Fruit fly (Drosophila melanogaster) whole organism, adult: ENCODE results near the gene CG14220.

Experiments
- CG11617 ChIP-seq: fragments of 200-800 bp; sonication (Bioruptor generic); optimal IDR thresholded peaks from 2 replicates; lab custom pipeline; 2017; ENCODE audit warnings: mild to moderate bottlenecking, missing biosample characterization, missing genetic modification reagents, missing genetic modification characterization
- CG12768 ChIP-seq: fragments of 200-800 bp; sonication (Bioruptor generic); optimal IDR thresholded peaks from 2 replicates; lab custom pipeline; 2017; ENCODE audit warnings: missing biosample characterization, missing genetic modification characterization, mild to moderate bottlenecking, moderate library complexity, missing genetic modification reagents
- CG14711 ChIP-seq: fragments of 200-800 bp; sonication (Bioruptor generic); optimal IDR thresholded peaks from 2 replicates; lab custom pipeline; 2018; ENCODE audit warnings: missing biosample characterization, mild to moderate bottlenecking, missing genetic modification characterization, moderate library complexity
- CG1620 ChIP-seq: fragments of 200-800 bp; sonication (Bioruptor generic); optimal IDR thresholded peaks from 2 replicates; lab custom pipeline; 2016; ENCODE audit warnings: missing biosample characterization, missing genetic modification characterization
- CG33017 ChIP-seq: fragments of 200-800 bp; sonication (Bioruptor generic); optimal IDR thresholded peaks from 2 replicates; lab custom pipeline; 2018; ENCODE audit warnings: missing biosample characterization, mild to moderate bottlenecking, missing genetic modification characterization, moderate library complexity
- CG5204 ChIP-seq: fragments of 200-800 bp; sonication (Bioruptor generic); optimal IDR thresholded peaks from 2 replicates; lab custom pipeline; 2016; ENCODE audit warnings: missing biosample characterization, missing genetic modification characterization
- CG7045 ChIP-seq: fragments of 200-800 bp; sonication (Bioruptor generic); optimal IDR thresholded peaks from 2 replicates; lab custom pipeline; 2017; ENCODE audit warnings: missing biosample characterization, mild to moderate bottlenecking, missing genetic modification characterization
- CG7101 ChIP-seq: fragments of 200-800 bp; sonication (Bioruptor generic); optimal IDR thresholded peaks from 2 replicates; lab custom pipeline; 2018; ENCODE audit warnings: missing biosample characterization, mild to moderate bottlenecking, missing genetic modification characterization, moderate library complexity
- Clk ChIP-seq: fragments of 200-800 bp; sonication (Bioruptor generic); optimal IDR thresholded peaks from 2 replicates; lab custom pipeline; 2017; ENCODE audit warnings: missing biosample characterization, missing genetic modification characterization
- Crg-1 ChIP-seq: fragments of 200-800 bp; sonication (Bioruptor generic); optimal IDR thresholded peaks from 2 replicates; lab custom pipeline; 2016; ENCODE audit warnings: missing biosample characterization, missing genetic modification characterization
- Hr96 ChIP-seq: fragments of 200-800 bp; sonication (Bioruptor generic); optimal IDR thresholded peaks from 2 replicates; lab custom pipeline; 2016; ENCODE audit warnings: missing biosample characterization, missing genetic modification characterization
- Mnt ChIP-seq: fragments of 200-800 bp; sonication (Bioruptor generic); optimal IDR thresholded peaks from 2 replicates; lab custom pipeline; 2016; ENCODE audit warnings: missing biosample characterization, mild to moderate bottlenecking, missing genetic modification characterization
- bab1 ChIP-seq: fragments of 200-800 bp; sonication (Bioruptor generic); optimal IDR thresholded peaks from 3 replicates; lab custom pipeline; 2019; ENCODE audit warnings: missing biosample characterization, mild to moderate bottlenecking, missing genetic modification characterization, moderate library complexity
- cic ChIP-seq: fragments of 200-800 bp; sonication (Bioruptor generic); optimal IDR thresholded peaks from 2 replicates; lab custom pipeline; 2017; ENCODE audit warnings: missing biosample characterization, mild to moderate bottlenecking, missing genetic modification characterization, moderate library complexity
- cnc ChIP-seq, 2 experiments: fragments of >200 bp; optimal IDR thresholded peaks; 2 replicates each; lab custom pipeline; 2017
- kay ChIP-seq: fragments of 200-800 bp; sonication (Bioruptor generic); peaks from one replicate; lab custom pipeline; 2016; ENCODE audit warnings: missing biosample characterization, missing genetic modification characterization, borderline replicate concordance
- ovo ChIP-seq: fragments of 200-800 bp; sonication (Bioruptor generic); optimal IDR thresholded peaks from 2 replicates; lab custom pipeline; 2016; ENCODE audit warnings: missing biosample characterization, missing genetic modification characterization
- pad ChIP-seq: fragments of 200-800 bp; sonication (Bioruptor generic); optimal IDR thresholded peaks from 3 replicates; lab custom pipeline; 2017; ENCODE audit warnings: missing biosample characterization, missing genetic modification characterization, mild to moderate bottlenecking, moderate library complexity, missing genetic modification reagents
- tj ChIP-seq: fragments of 200-800 bp; sonication (Bioruptor generic); optimal IDR thresholded peaks from 3 replicates; lab custom pipeline; 2017; ENCODE audit warnings: missing biosample characterization, mild to moderate bottlenecking, missing genetic modification characterization, moderate library complexity
- toe ChIP-seq: fragments of 200-800 bp; sonication (Bioruptor generic); optimal IDR thresholded peaks from 2 replicates; lab custom pipeline; 2016; ENCODE audit warnings: missing biosample characterization, missing genetic modification characterization

The CG14220 gene

DNA sequence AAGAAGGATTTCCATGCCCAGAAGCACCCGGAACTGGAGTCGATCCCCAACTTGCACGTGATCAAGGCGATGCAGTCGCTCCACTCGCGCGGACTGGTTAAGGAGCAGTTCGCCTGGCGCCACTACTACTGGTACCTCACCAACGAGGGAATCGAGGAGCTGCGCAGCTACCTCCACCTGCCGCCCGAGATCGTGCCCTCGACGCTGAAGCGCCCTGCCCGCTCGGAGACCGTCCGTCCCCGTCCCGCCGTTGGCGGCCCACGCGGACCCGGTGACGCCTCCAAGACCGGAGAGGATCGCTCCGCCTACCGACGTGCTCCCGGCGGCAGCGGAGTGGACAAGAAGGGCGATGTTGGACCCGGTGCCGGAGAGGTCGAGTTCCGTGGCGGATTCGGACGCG lies 3.1 kb downstream of the CG14220 start:
- no peak for TF ChIP-seq pad (GFP tag; lab: Kevin White, UChicago)
- TF ChIP-seq CG7101, result no peak
- TF ChIP-seq cnc (optimal IDR thresholded peaks at IDR 0.05; lab: Kevin White, UChicago), result no peak
- TF ChIP-seq CG5204 (GFP tag; lab: Kevin White, UChicago), result no peak
- no peak for TF ChIP-seq CG11617
- TF ChIP-seq Hr96, result no peak
- TF ChIP-seq tj (GFP tag; lab: Kevin White, UChicago), result no peak
- no peak for TF ChIP-seq ovo
- TF ChIP-seq Clk (GFP tag; lab: Kevin White, UChicago), result no peak
- TF ChIP-seq cic (GFP tag; lab: Kevin White, UChicago), result no peak
- TF ChIP-seq Crg-1 (GFP tag; lab: Kevin White, UChicago), result no peak
- TF ChIP-seq CG33017 (tag; lab: Kevin White, UChicago), result no peak
- no peak for TF ChIP-seq Mnt (GFP tag; lab: Kevin White, UChicago)
- TF ChIP-seq CG7045, result no peak
- TF ChIP-seq CG12768 (GFP tag; lab: Kevin White, UChicago), result no peak
- no peak for TF ChIP-seq toe (GFP tag; lab: Kevin White, UChicago)
- no peak for TF ChIP-seq CG1620 (GFP tag; lab: Kevin White, UChicago)
- no peak for TF ChIP-seq CG14711 (tag; lab: Kevin White, UChicago)

DNA sequence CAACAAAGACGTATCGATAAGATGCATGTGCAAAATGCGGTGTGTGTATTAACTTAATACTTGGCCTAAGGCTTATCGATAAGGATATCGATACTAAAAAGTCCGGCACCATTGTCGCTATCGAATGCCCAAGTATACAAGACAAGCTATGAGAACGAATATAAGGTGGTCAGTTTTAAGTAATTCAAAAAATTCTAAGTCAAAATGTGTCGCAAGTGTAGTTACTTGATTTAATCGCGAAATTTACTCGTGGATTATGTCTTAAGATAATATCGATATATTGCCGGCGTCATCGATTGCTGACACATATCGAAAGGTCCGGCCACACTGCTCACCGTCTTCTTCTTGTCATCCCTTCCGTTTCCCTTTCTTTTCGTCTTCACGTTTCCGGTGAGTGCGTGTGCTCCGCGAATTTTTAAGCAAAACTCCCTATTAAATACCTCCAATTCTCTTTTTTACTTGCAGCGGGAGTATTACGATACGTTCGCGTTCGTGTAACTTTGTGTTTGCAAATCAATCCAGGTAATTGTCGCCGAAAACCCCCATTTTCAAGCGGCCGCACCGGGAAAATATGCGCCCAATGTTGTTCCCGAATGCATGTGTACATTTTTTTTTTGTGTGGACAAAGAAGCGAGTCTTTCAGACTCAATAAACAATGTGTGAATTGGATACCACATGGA lies 3.8 kb downstream of the CG14220 start, which contains the start of gene RpS10b:
Gene RpS10b, plus strand, starts transcription at position 348 of the 680 bp plus-strand sequence.
- peak; percentile 88 for TF ChIP-seq tj (GFP tag; lab: Kevin White, UChicago)
- TF ChIP-seq CG33017 (tag; lab: Kevin White, UChicago), result peak; percentile 78
- TF ChIP-seq CG7101, result peak; percentile 95
- no peak for TF ChIP-seq cnc (optimal IDR thresholded peaks at IDR 0.05; lab: Kevin White, UChicago)
- peak; percentile 86 for TF ChIP-seq pad (GFP tag; lab: Kevin White, UChicago)
- peak; percentile 97 for TF ChIP-seq ovo
- TF ChIP-seq Mnt (GFP tag; lab: Kevin White, UChicago), result peak; percentile 96
- peak; percentile 98 for TF ChIP-seq Crg-1 (GFP tag; lab: Kevin White, UChicago)
- peak; percentile 34 for TF ChIP-seq Clk (GFP tag; lab: Kevin White, UChicago)
- TF ChIP-seq CG1620 (GFP tag; lab: Kevin White, UChicago), result peak; percentile 98
- peak; percentile 82 for TF ChIP-seq CG7045
- peak; percentile 34 for TF ChIP-seq cic (GFP tag; lab: Kevin White, UChicago)
- peak; percentile 95 for TF ChIP-seq Hr96
- peak; percentile 98 for TF ChIP-seq CG11617
- peak; percentile 70 for TF ChIP-seq CG14711 (tag; lab: Kevin White, UChicago)
- TF ChIP-seq CG12768 (GFP tag; lab: Kevin White, UChicago), result peak; percentile 79
- TF ChIP-seq kay (GFP tag; lab: Kevin White, UChicago), result peak; percentile 58
- peak; percentile 77 for TF ChIP-seq toe (GFP tag; lab: Kevin White, UChicago)
- peak; percentile 85 for TF ChIP-seq CG5204 (GFP tag; lab: Kevin White, UChicago)
- TF ChIP-seq bab1 (GFP tag; lab: Kevin White, UChicago), result peak; percentile 96

DNA sequence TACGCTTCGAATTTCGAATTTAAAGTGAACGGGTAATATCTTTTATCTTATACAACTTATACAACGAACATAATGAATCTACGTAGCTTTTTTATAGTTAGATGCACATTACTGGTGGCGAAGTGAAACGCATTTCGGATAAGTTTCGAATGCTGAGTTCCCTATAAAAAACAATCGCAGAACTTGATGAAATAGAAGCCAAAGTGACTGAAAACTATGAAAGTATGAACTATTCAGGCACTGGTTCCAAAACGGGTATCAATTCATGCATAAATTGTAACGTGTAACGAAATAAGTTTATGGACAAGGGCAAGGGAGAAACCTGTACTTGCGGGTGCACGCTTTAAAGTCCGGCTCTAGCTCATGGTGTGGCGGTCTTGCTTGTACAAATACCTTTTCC lies 5.8 kb downstream of the CG14220 start:
- TF ChIP-seq CG5204 (GFP tag; lab: Kevin White, UChicago) (no peak), cic (GFP tag; lab: Kevin White, UChicago) (no peak), Crg-1 (GFP tag; lab: Kevin White, UChicago) (no peak), CG12768 (GFP tag; lab: Kevin White, UChicago) (no peak), Clk (GFP tag; lab: Kevin White, UChicago) (no peak), tj (GFP tag; lab: Kevin White, UChicago) (no peak), toe (GFP tag; lab: Kevin White, UChicago) (no peak), ovo (no peak)

DNA sequence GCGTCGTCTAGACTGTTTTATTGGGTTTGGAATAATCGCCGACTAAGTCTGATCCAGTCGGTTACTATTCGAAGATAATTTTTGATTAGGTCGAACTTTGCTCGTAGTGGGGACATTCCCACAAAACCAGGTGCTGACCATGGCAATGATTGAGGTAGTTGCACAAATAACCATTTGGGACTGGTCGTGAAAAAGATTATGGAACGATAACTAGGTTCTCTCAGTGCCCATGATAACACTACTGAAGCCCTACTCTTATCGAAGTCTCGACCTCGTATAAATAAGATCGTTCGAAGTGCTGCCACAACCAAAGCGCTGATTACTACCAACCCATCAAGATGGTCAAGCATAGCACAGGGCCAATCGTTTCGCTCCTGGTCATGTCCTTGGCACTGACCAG lies 9.3 kb downstream of the CG14220 start, which contains the start of gene CG14205:
Gene CG14205, plus strand, starts transcription at position 301 of the 400 bp plus-strand sequence.
- TF ChIP-seq CG1620 (GFP tag; lab: Kevin White, UChicago), result no peak
- no peak for TF ChIP-seq toe (GFP tag; lab: Kevin White, UChicago)
- TF ChIP-seq Hr96, result no peak
- TF ChIP-seq CG7101, result no peak
- no peak for TF ChIP-seq CG14711 (tag; lab: Kevin White, UChicago)
- TF ChIP-seq CG11617, result no peak

DNA sequence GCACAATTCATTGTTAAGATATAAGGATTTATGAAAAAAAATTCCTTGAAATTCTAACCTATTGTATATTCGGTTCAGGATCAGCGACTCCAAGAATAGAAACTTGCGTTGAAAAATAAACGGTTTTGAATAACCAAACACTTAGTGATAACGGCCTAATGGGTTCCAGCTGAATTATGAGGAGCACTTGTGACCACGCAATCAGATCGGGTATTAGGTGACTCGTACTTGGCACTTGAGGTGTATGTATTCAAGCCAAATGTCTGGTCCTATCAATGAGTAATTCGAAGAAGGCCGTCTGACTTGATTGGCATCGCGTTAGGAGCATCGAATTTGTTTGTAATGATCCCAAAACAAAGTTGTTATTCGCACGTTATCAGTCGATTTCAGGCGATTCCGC lies 11.1 kb downstream of the CG14220 start:
- TF ChIP-seq CG33017 (tag; lab: Kevin White, UChicago) (no peak), CG12768 (GFP tag; lab: Kevin White, UChicago) (no peak), CG5204 (GFP tag; lab: Kevin White, UChicago) (no peak), cnc (optimal IDR thresholded peaks at IDR 0.05; lab: Kevin White, UChicago) (no peak), Hr96 (no peak), CG1620 (GFP tag; lab: Kevin White, UChicago) (no peak), CG7045 (no peak), CG14711 (tag; lab: Kevin White, UChicago) (no peak), pad (GFP tag; lab: Kevin White, UChicago) (no peak), ovo (no peak), Clk (GFP tag; lab: Kevin White, UChicago) (no peak), CG11617 (no peak), CG7101 (no peak), Crg-1 (GFP tag; lab: Kevin White, UChicago) (no peak), Mnt (GFP tag; lab: Kevin White, UChicago) (no peak), tj (GFP tag; lab: Kevin White, UChicago) (no peak), toe (GFP tag; lab: Kevin White, UChicago) (no peak)

DNA sequence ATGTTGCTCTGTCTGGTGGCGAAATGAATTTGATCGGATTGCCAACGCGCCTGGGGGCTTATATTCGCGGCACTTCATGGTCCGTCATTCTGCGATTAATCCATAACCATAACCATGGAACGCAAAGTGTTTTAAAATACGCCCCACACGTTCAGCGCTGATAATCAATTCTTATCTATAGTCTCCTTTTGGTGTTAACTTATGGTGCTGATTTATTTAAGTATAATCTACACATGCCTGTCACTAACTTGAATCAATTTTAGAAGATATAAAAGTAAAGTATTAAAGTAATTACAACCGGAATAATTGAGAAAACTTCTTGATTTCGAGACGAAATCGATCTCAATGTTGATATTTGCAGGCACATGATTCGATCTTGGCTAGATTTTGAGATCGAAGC lies 11.6 kb downstream of the CG14220 start, which contains the start of gene CG14219:
Gene CG14219, minus strand, starts transcription at position 101 of the 400 bp plus-strand sequence.
- TF ChIP-seq CG7101 (no peak), Clk (GFP tag; lab: Kevin White, UChicago) (no peak), cic (GFP tag; lab: Kevin White, UChicago) (no peak), bab1 (GFP tag; lab: Kevin White, UChicago) (no peak), Hr96 (no peak), toe (GFP tag; lab: Kevin White, UChicago) (no peak), CG1620 (GFP tag; lab: Kevin White, UChicago) (no peak), Crg-1 (GFP tag; lab: Kevin White, UChicago) (no peak), CG5204 (GFP tag; lab: Kevin White, UChicago) (no peak), tj (GFP tag; lab: Kevin White, UChicago) (no peak), ovo (no peak), CG12768 (GFP tag; lab: Kevin White, UChicago) (no peak), Mnt (GFP tag; lab: Kevin White, UChicago) (no peak), kay (GFP tag; lab: Kevin White, UChicago) (no peak), CG33017 (tag; lab: Kevin White, UChicago) (no peak)
